Fruit fly (Drosophila melanogaster): ENCODE data around the gene mtm.

The mtm gene

DNA sequence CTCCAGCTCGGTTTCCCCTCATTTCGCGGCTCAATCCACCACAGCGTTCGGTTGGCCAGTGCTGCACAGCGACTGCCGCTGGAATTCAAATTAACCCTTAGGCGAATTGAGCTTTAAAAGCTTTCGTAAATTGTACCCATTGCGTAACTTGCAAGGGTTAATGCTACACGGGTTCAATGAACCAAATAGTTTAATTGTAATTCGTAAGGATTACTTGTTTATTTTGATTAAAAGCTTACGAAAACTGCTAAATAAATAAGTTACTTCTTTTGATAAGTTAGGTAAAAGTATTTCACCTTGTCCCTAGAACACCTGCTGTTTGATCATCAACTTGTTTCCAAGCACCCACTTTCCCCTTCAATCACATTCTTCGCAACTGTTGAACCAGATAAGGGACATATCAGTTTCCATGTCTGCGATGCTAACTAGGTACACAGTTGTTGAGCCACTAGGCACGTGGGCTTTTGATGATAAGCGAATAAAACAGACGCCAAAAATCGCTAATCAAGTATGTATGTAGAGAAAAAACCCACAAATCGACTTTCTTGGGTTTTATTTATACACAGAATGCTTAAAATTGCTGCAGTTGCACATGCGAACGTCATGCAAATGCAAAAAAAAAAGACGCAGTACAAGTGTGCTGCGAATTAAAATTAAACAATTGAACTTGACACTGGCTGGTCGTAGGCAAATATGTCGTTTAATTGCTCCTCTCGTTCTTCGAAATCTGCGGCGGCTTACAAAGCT, 9.3 kb upstream of the mtm start, which contains the start of gene Pfas (continued):
- TF ChIP-seq unpg (GFP tag; optimal IDR thresholded peaks at IDR 0.05) (peak; percentile 40), CG14710 (tag; optimal IDR thresholded peaks at IDR 0.05) (peak; percentile 16), Hr39 (optimal IDR thresholded peaks at IDR 0.05) (no peak), CG14014 (GFP tag; IDR thresholded peaks at IDR 0.05) (peak; percentile 42; the same call in 1 of the 2 replicates), gsb-n (tag; optimal IDR thresholded peaks at IDR 0.05) (no peak), Pdp1 (GFP tag; optimal IDR thresholded peaks at IDR 0.05) (peak; percentile 32 to 100), CG10267 (tag; optimal IDR thresholded peaks at IDR 0.05) (peak; percentile 76), sug (tag; optimal IDR thresholded peaks at IDR 0.05) (peak; percentile 68), amos (GFP tag; IDR thresholded peaks at IDR 0.05; ENCODE audit: partially characterized antibody) (peak; percentile 39; the same call in 1 of the 2 replicates), dm (GFP tag; optimal IDR thresholded peaks at IDR 0.05) (peak; percentile 39), CG3847 (GFP tag; IDR thresholded peaks at IDR 0.05) (peak; percentile 63), exex (tag; optimal IDR thresholded peaks at IDR 0.05) (peak; percentile 78), CG12659 (GFP tag; optimal IDR thresholded peaks at IDR 0.05) (peak; percentile 70), dati (GFP tag; IDR thresholded peaks at IDR 0.05) (no peak), Nf-YB (GFP tag; optimal IDR thresholded peaks at IDR 0.05) (no peak), Hmr (GFP tag; optimal IDR thresholded peaks at IDR 0.05) (peak; percentile 80), dpn (GFP tag; optimal IDR thresholded peaks at IDR 0.05) (peak; percentile 58 to 70), CG11093 (GFP tag; IDR thresholded peaks at IDR 0.05) (no peak), CkIIα-i1 (GFP tag; IDR thresholded peaks at IDR 0.05) (no peak), CG9727 (GFP tag; optimal IDR thresholded peaks at IDR 0.05) (peak; percentile 62), CG17385 (GFP tag; optimal IDR thresholded peaks at IDR 0.05) (peak; percentile 26), CG9817 (tag; optimal IDR thresholded peaks at IDR 0.05) (peak; percentile 31), bsh (GFP tag; optimal IDR thresholded peaks at IDR 0.05) (peak in 1 of 2 experiments; percentile 45), NK7.1 (GFP tag; optimal IDR thresholded peaks at IDR 0.05) (peak; percentile 41), CG7928 (GFP tag; optimal IDR thresholded peaks at IDR 0.05) (peak; percentile 10), mam (GFP tag; optimal IDR thresholded peaks at IDR 0.05) (peak; percentile 67), CG2712 (tag; optimal IDR thresholded peaks at IDR 0.05) (peak; percentile 38), slbo (GFP tag; IDR thresholded peaks at IDR 0.05) (peak; percentile 65), CG15601 (tag; optimal IDR thresholded peaks at IDR 0.05) (peak; percentile 52), jigr1 (GFP tag; IDR thresholded peaks at IDR 0.05) (no peak), CG12104 (GFP tag; optimal IDR thresholded peaks at IDR 0.05) (peak; percentile 16), CG12942 (GFP tag; optimal IDR thresholded peaks at IDR 0.05) (peak; percentile 36), Dbx (GFP tag; IDR thresholded peaks at IDR 0.05) (0 out of 3 replicates have a peak, but pooled peaks have one; percentile 5), chm (GFP tag; IDR thresholded peaks at IDR 0.05) (peak; percentile 38; the same call in 1 of the 2 replicates), CG8089 (GFP tag; optimal IDR thresholded peaks at IDR 0.05) (no peak), Gug (GFP tag; IDR thresholded peaks at IDR 0.05) (0 out of 4 replicates have a peak, but pooled peaks have one; percentile 17), Six4 (GFP tag; optimal IDR thresholded peaks at IDR 0.05) (peak; percentile 30), CG10543 (GFP tag; optimal IDR thresholded peaks at IDR 0.05) (peak; percentile 60), CG16863 (GFP tag; optimal IDR thresholded peaks at IDR 0.05) (no peak), CG9437 (GFP tag; optimal IDR thresholded peaks at IDR 0.05) (peak; percentile 8), Blimp-1 (GFP tag; optimal IDR thresholded peaks at IDR 0.05) (peak; percentile 62), CG2889 (GFP tag; IDR thresholded peaks at IDR 0.05) (no peak), CG13296 (GFP tag; optimal IDR thresholded peaks at IDR 0.05) (peak; percentile 26), CG6765 (GFP tag; optimal IDR thresholded peaks at IDR 0.05) (peak; percentile 46), ftz-f1 (GFP tag; optimal IDR thresholded peaks at IDR 0.05) (peak; percentile 65), Bgb (GFP tag; IDR thresholded peaks at IDR 0.05; ENCODE audit: partially characterized antibody) (peak; percentile 33; the same call in 1 of the 2 replicates), Hmx (GFP tag; optimal IDR thresholded peaks at IDR 0.05) (no peak), CG15514 (GFP tag; optimal IDR thresholded peaks at IDR 0.05) (peak; percentile 76)

Measured in whole organism, embryonic.